Fruit fly (Drosophila melanogaster) whole organism, embryonic: Measurements from ENCODE around the gene Ada1-2.

Experiments used
- Adf1 ChIP-seq: fragments of 200-800 bp; sonication (Bioruptor generic); IDR thresholded peaks from 2 replicates; pipeline ENCODE4 v1.3.6; 2022; ENCODE audit warnings: missing biosample characterization, missing genetic modification characterization
- Bdp1 ChIP-seq: fragments of 200-800 bp; sonication (Bioruptor generic); optimal IDR thresholded peaks from 3 replicates; lab custom pipeline; 2016; ENCODE audit warnings: missing biosample characterization, missing genetic modification characterization
- CG10543 ChIP-seq: fragments of 200-800 bp; sonication (Bioruptor generic); optimal IDR thresholded peaks from 3 replicates; lab custom pipeline; 2017; ENCODE audit warnings: missing biosample characterization, mild to moderate bottlenecking, missing genetic modification characterization, moderate library complexity
- CG11504 ChIP-seq: fragments of 200-800 bp; sonication (Bioruptor generic); optimal IDR thresholded peaks from 3 replicates; lab custom pipeline; 2019; ENCODE audit warnings: missing biosample characterization, mild to moderate bottlenecking, missing genetic modification characterization, moderate library complexity
- CG11695 ChIP-seq: fragments of 200-800 bp; sonication (Bioruptor generic); IDR thresholded peaks from 3 replicates; pipeline ENCODE4 v1.3.6; 2022; ENCODE audit warnings: missing biosample characterization, missing genetic modification characterization
- CG12299 ChIP-seq: fragments of 200-800 bp; sonication (Bioruptor generic); optimal IDR thresholded peaks from 2 replicates; lab custom pipeline; 2018; ENCODE audit warnings: missing biosample characterization, mild to moderate bottlenecking, missing genetic modification characterization
- CG12391 ChIP-seq: fragments of 200-800 bp; sonication (Bioruptor generic); optimal IDR thresholded peaks from 3 replicates; lab custom pipeline; 2018; ENCODE audit warnings: missing biosample characterization, mild to moderate bottlenecking, missing genetic modification characterization, moderate library complexity
- CG14860 ChIP-seq: fragments of 200-800 bp; sonication (Bioruptor generic); IDR thresholded peaks from 3 replicates; pipeline ENCODE4 v1.3.6; 2022; ENCODE audit warnings: missing biosample characterization, missing genetic modification characterization; ENCODE audit not compliant: partially characterized antibody
- CG15601 ChIP-seq: fragments of 200-800 bp; sonication (Bioruptor generic); optimal IDR thresholded peaks from 3 replicates; lab custom pipeline; 2019; ENCODE audit warnings: missing biosample characterization, mild to moderate bottlenecking, missing genetic modification characterization, moderate library complexity
- CG17186 ChIP-seq: fragments of 200-800 bp; sonication (Bioruptor generic); optimal IDR thresholded peaks from 3 replicates; lab custom pipeline; 2017; ENCODE audit warnings: missing biosample characterization, missing genetic modification reagents, missing genetic modification characterization
- CG18476 ChIP-seq: fragments of 200-800 bp; sonication (Bioruptor generic); optimal IDR thresholded peaks from 2 replicates; lab custom pipeline; 2016; ENCODE audit warnings: missing biosample characterization, mild to moderate bottlenecking, missing genetic modification characterization
- CG32772 ChIP-seq: fragments of 200-800 bp; sonication (Bioruptor generic); IDR thresholded peaks from 2 replicates; pipeline ENCODE4 v1.3.6; 2022; ENCODE audit warnings: missing biosample characterization, missing genetic modification characterization
- CG42726 ChIP-seq: fragments of 200-800 bp; sonication (Bioruptor generic); IDR thresholded peaks from 2 replicates; pipeline ENCODE4 v1.3.6; 2022; ENCODE audit warnings: missing biosample characterization, missing genetic modification characterization; ENCODE audit not compliant: partially characterized antibody
- CG6683 ChIP-seq: fragments of 200-800 bp; sonication (Bioruptor generic); optimal IDR thresholded peaks from 2 replicates; lab custom pipeline; 2017; ENCODE audit warnings: missing biosample characterization, mild to moderate bottlenecking, missing genetic modification characterization, missing genetic modification reagents
- CG7963 ChIP-seq: fragments of 200-800 bp; sonication (Bioruptor generic); IDR thresholded peaks from 3 replicates; pipeline ENCODE4 v1.3.6; 2022; ENCODE audit warnings: missing biosample characterization, missing genetic modification characterization; ENCODE audit not compliant: partially characterized antibody
- CG7987 ChIP-seq: fragments of 200-800 bp; sonication (Bioruptor generic); optimal IDR thresholded peaks from 2 replicates; lab custom pipeline; 2018; ENCODE audit warnings: missing biosample characterization, mild to moderate bottlenecking, missing genetic modification characterization, moderate library complexity
- CG9215 ChIP-seq: fragments of 200-800 bp; sonication (Bioruptor generic); IDR thresholded peaks from 2 replicates; pipeline ENCODE4 v1.3.6; 2022; ENCODE audit warnings: missing biosample characterization, missing genetic modification characterization
- CHES-1-like ChIP-seq: fragments of 200-800 bp; sonication (Bioruptor generic); optimal IDR thresholded peaks from 2 replicates; lab custom pipeline; 2016; ENCODE audit warnings: missing biosample characterization, missing genetic modification characterization
- CrebB ChIP-seq: fragments of 200-800 bp; sonication (Bioruptor generic); optimal IDR thresholded peaks from 3 replicates; lab custom pipeline; 2018; ENCODE audit warnings: missing biosample characterization, mild to moderate bottlenecking, missing genetic modification characterization
- Dref ChIP-seq: fragments of 200-800 bp; sonication (Bioruptor generic); IDR thresholded peaks from 2 replicates; pipeline ENCODE4 v1.3.6; 2022; ENCODE audit warnings: missing biosample characterization, missing genetic modification characterization
- Drgx ChIP-seq: fragments of 200-800 bp; sonication (Bioruptor generic); IDR thresholded peaks from 2 replicates; pipeline ENCODE4 v1.3.6; 2022; ENCODE audit warnings: missing biosample characterization, missing genetic modification characterization
- HmgD ChIP-seq: fragments of 200-800 bp; sonication (Bioruptor generic); optimal IDR thresholded peaks from 3 replicates; lab custom pipeline; 2016; ENCODE audit warnings: missing biosample characterization, missing genetic modification characterization
- Hmx ChIP-seq: fragments of 200-800 bp; sonication (Bioruptor generic); optimal IDR thresholded peaks from 2 replicates; lab custom pipeline; 2016; ENCODE audit warnings: missing biosample characterization, missing genetic modification characterization
- Hr51 ChIP-seq, 2 experiments: fragments of 200-800 bp; sonication (Bioruptor generic); optimal IDR thresholded peaks; 2 replicates in 1 of 2; 3 replicates in 1 of 2; lab custom pipeline; 2016 to 2018; ENCODE audit warnings: missing biosample characterization in 2 of 2, missing genetic modification characterization in 2 of 2, mild to moderate bottlenecking in 1 of 2, moderate library complexity in 1 of 2
- Jarid2 ChIP-seq: fragments of 200-800 bp; sonication (Bioruptor generic); optimal IDR thresholded peaks from 3 replicates; lab custom pipeline; 2017; ENCODE audit warnings: mild to moderate bottlenecking, missing biosample characterization, missing genetic modification reagents, missing genetic modification characterization
- Lpt ChIP-seq: fragments of >200 bp; optimal IDR thresholded peaks from 2 replicates; lab custom pipeline; 2018; ENCODE audit warnings: missing biosample characterization, missing genetic modification characterization
- NC2α ChIP-seq: fragments of 200-800 bp; sonication (Bioruptor generic); optimal IDR thresholded peaks from 2 replicates; lab custom pipeline; 2016; ENCODE audit warnings: missing biosample characterization, missing genetic modification characterization
- NFAT ChIP-seq: fragments of 200-800 bp; sonication (Bioruptor generic); IDR thresholded peaks from 2 replicates; pipeline ENCODE4 v1.3.6; 2022; ENCODE audit warnings: missing biosample characterization, missing genetic modification characterization
- Ptx1 ChIP-seq: fragments of 200-800 bp; sonication (Bioruptor generic); IDR thresholded peaks from 2 replicates; pipeline ENCODE4 v1.3.6; 2022; ENCODE audit warnings: missing biosample characterization, missing genetic modification characterization
- Scr ChIP-seq: fragments of 200-800 bp; sonication (Bioruptor generic); IDR thresholded peaks from 2 replicates; pipeline ENCODE4 v1.3.6; 2022; ENCODE audit warnings: missing biosample characterization, missing genetic modification characterization; ENCODE audit not compliant: partially characterized antibody
- Sry-β ChIP-seq: fragments of 200-800 bp; sonication (Bioruptor generic); optimal IDR thresholded peaks from 2 replicates; lab custom pipeline; 2018; ENCODE audit warnings: missing biosample characterization, mild to moderate bottlenecking, missing genetic modification characterization, moderate library complexity
- Sry-δ ChIP-seq: fragments of 200-800 bp; sonication (Bioruptor generic); optimal IDR thresholded peaks from 2 replicates; lab custom pipeline; 2016; ENCODE audit warnings: missing biosample characterization, missing genetic modification characterization
- crp ChIP-seq, 2 experiments: fragments of 200-800 bp; sonication (Bioruptor generic); optimal IDR thresholded peaks; 2 replicates in 1 of 2; 3 replicates in 1 of 2; lab custom pipeline; 2017; ENCODE audit warnings: missing biosample characterization in 2 of 2, missing genetic modification characterization in 2 of 2, mild to moderate bottlenecking in 1 of 2, moderate library complexity in 1 of 2
- dan ChIP-seq: fragments of 200-800 bp; sonication (Bioruptor generic); IDR thresholded peaks from 2 replicates; pipeline ENCODE4 v1.3.6; 2022; ENCODE audit warnings: missing biosample characterization, missing genetic modification characterization
- dimm ChIP-seq: fragments of 200-800 bp; sonication (Bioruptor generic); IDR thresholded peaks from 2 replicates; pipeline ENCODE4 v1.3.6; 2022; ENCODE audit warnings: missing biosample characterization, missing genetic modification characterization
- ftz-f1 ChIP-seq: fragments of 200-800 bp; sonication (Bioruptor generic); optimal IDR thresholded peaks from 2 replicates; lab custom pipeline; 2016; ENCODE audit warnings: missing biosample characterization, missing genetic modification characterization
- gcm ChIP-seq: fragments of 200-800 bp; sonication (Bioruptor generic); optimal IDR thresholded peaks from 2 replicates; lab custom pipeline; 2019; ENCODE audit warnings: missing biosample characterization, mild to moderate bottlenecking, missing genetic modification characterization, moderate library complexity
- jigr1 ChIP-seq: fragments of 200-800 bp; sonication (Bioruptor generic); IDR thresholded peaks from 3 replicates; pipeline ENCODE4 v1.3.6; 2022; ENCODE audit warnings: missing biosample characterization, missing genetic modification characterization
- jing ChIP-seq: fragments of 200-800 bp; sonication (Bioruptor generic); optimal IDR thresholded peaks from 2 replicates; lab custom pipeline; 2018; ENCODE audit warnings: missing biosample characterization, mild to moderate bottlenecking, missing genetic modification characterization
- ken ChIP-seq: fragments of 200-800 bp; sonication (Bioruptor generic); IDR thresholded peaks from 3 replicates; pipeline ENCODE4 v1.3.6; 2022; ENCODE audit warnings: missing biosample characterization, missing genetic modification characterization
- lmd ChIP-seq: fragments of 200-800 bp; sonication (Bioruptor generic); IDR thresholded peaks from 2 replicates; pipeline ENCODE4 v1.3.6; 2022; ENCODE audit warnings: missing biosample characterization, missing genetic modification characterization
- lola ChIP-seq, 3 experiments: fragments of >200 bp in 2 of 3; fragments of 200-800 bp in 1 of 3; sonication (Bioruptor generic) in 1 of 3; optimal IDR thresholded peaks; 2 replicates each; lab custom pipeline; 2017 to 2019; ENCODE audit warnings: missing biosample characterization in 3 of 3, missing genetic modification characterization in 3 of 3, mild to moderate bottlenecking in 1 of 3, moderate library complexity in 1 of 3
- luna ChIP-seq: fragments of 200-800 bp; sonication (Bioruptor generic); optimal IDR thresholded peaks from 2 replicates; lab custom pipeline; 2016; ENCODE audit warnings: missing biosample characterization, missing genetic modification characterization
- pb ChIP-seq: fragments of 200-800 bp; sonication (Bioruptor generic); optimal IDR thresholded peaks from 3 replicates; lab custom pipeline; 2016; ENCODE audit warnings: missing biosample characterization, missing genetic modification characterization
- phol ChIP-seq: fragments of 200-800 bp; sonication (Bioruptor generic); optimal IDR thresholded peaks from 3 replicates; lab custom pipeline; 2018; ENCODE audit warnings: missing biosample characterization, mild to moderate bottlenecking, missing genetic modification characterization, moderate library complexity
- seq ChIP-seq: fragments of 200-800 bp; sonication (Bioruptor generic); IDR thresholded peaks from 2 replicates; pipeline ENCODE4 v1.3.6; 2022; ENCODE audit warnings: missing biosample characterization, missing genetic modification characterization
- ssp ChIP-seq: fragments of 200-800 bp; sonication (Bioruptor generic); IDR thresholded peaks from 2 replicates; pipeline ENCODE4 v1.3.6; 2022; ENCODE audit warnings: missing biosample characterization, missing genetic modification characterization
- usp ChIP-seq: fragments of >200 bp; optimal IDR thresholded peaks from 2 replicates; lab custom pipeline; 2017; ENCODE audit warnings: missing biosample characterization, missing genetic modification characterization
- wor ChIP-seq: fragments of 200-800 bp; sonication (Bioruptor generic); IDR thresholded peaks from 2 replicates; pipeline ENCODE4 v1.3.6; 2022; ENCODE audit warnings: missing biosample characterization, missing genetic modification characterization

Gene Ada1-2

dm6 chr2L:12010877-12011666 lies 18.4 kb downstream of the Ada1-2 start (continued):
- TF ChIP-seq jing (GFP tag; lab: Kevin White, UChicago), result no peak
- no peak for TF ChIP-seq CG11695 (GFP tag; lab: Robert Waterston, UW)
- no peak for TF ChIP-seq lmd (GFP tag; lab: Robert Waterston, UW)
- TF ChIP-seq pb (GFP tag; lab: Kevin White, UChicago), result no peak
- peak; percentile 87 for TF ChIP-seq CG18476 (GFP tag; lab: Kevin White, UChicago)
- peak in 1 of 3 experiments; percentile 92 for TF ChIP-seq lola (GFP tag; optimal IDR thresholded peaks at IDR 0.05; lab: Kevin White, UChicago)
- no peak for TF ChIP-seq Ptx1 (GFP tag; lab: Robert Waterston, UW)
- TF ChIP-seq CG11504, result peak; percentile 87
- TF ChIP-seq usp (GFP tag; lab: Kevin White, UChicago), result no peak
- peak; percentile 68 for TF ChIP-seq NC2α (GFP tag; lab: Kevin White, UChicago)
- no peak for TF ChIP-seq Lpt (GFP tag; lab: Kevin White, UChicago)
- no peak for TF ChIP-seq dimm
- TF ChIP-seq phol, result peak; percentile 91
- no peak for TF ChIP-seq Drgx (GFP tag; lab: Robert Waterston, UW)
- TF ChIP-seq CG42726 (GFP tag; lab: Robert Waterston, UW), result no peak
- no peak for TF ChIP-seq HmgD (GFP tag; lab: Kevin White, UChicago)
- no peak for TF ChIP-seq seq (GFP tag; lab: Robert Waterston, UW)
- TF ChIP-seq Bdp1, result peak; percentile 65
- no peak for TF ChIP-seq Scr (GFP tag; lab: Robert Waterston, UW)
- TF ChIP-seq CG12299, result peak; percentile 91
- peak; percentile 33 for TF ChIP-seq CHES-1-like
- TF ChIP-seq Hr51 (GFP tag; optimal IDR thresholded peaks at IDR 0.05; lab: Kevin White, UChicago), result peak; percentile 71 to 92
- no peak for TF ChIP-seq ftz-f1 (GFP tag; lab: Kevin White, UChicago)
- peak; percentile 50 for TF ChIP-seq Hmx (GFP tag; lab: Kevin White, UChicago)
- TF ChIP-seq CG14860, result no peak
- TF ChIP-seq jigr1, result no peak
- no peak for TF ChIP-seq ken
- TF ChIP-seq CrebB, result peak; percentile 92
- TF ChIP-seq luna (GFP tag; lab: Kevin White, UChicago), result no peak
- no peak for TF ChIP-seq CG32772 (GFP tag; lab: Robert Waterston, UW)
- peak; percentile 87 for TF ChIP-seq gcm (GFP tag; lab: Kevin White, UChicago)
- TF ChIP-seq CG17186 (GFP tag; lab: Kevin White, UChicago), result peak; percentile 32
- TF ChIP-seq dan (GFP tag; lab: Robert Waterston, UW), result no peak
- no peak for TF ChIP-seq Sry-β (GFP tag; lab: Kevin White, UChicago)
- peak; percentile 30 for TF ChIP-seq CG7987 (GFP tag; lab: Kevin White, UChicago)
- TF ChIP-seq CG12391, result peak; percentile 92
- no peak for TF ChIP-seq CG7963 (GFP tag; lab: Robert Waterston, UW)
- TF ChIP-seq CG10543 (GFP tag; lab: Kevin White, UChicago), result peak; percentile 93
- TF ChIP-seq wor, result no peak
- no peak for TF ChIP-seq Sry-δ (GFP tag; lab: Kevin White, UChicago)
- no peak for TF ChIP-seq NFAT (GFP tag; lab: Robert Waterston, UW)
- no peak for TF ChIP-seq Dref
- TF ChIP-seq ssp (GFP tag; lab: Robert Waterston, UW), result no peak
- no peak for TF ChIP-seq CG15601 (tag; lab: Kevin White, UChicago)
- no peak for TF ChIP-seq CG9215 (GFP tag; lab: Robert Waterston, UW)
- no peak for TF ChIP-seq Adf1 (GFP tag; lab: Robert Waterston, UW)
- peak; percentile 83 for TF ChIP-seq CG6683 (GFP tag; lab: Kevin White, UChicago)
- TF ChIP-seq crp (GFP tag; optimal IDR thresholded peaks at IDR 0.05; lab: Kevin White, UChicago), result peak in 1 of 2 experiments; percentile 68
- TF ChIP-seq Jarid2 (GFP tag; lab: Kevin White, UChicago), result peak; percentile 73
